Fruit fly (Drosophila melanogaster): ENCODE results near the gene IntS10.

Gene IntS10

dm6 chr3L:3786344-3787076 is 20.0 kb upstream of the IntS10 start:
- TF ChIP-seq OdsH (GFP tag; optimal IDR thresholded peaks at IDR 0.05) (peak; percentile 33), CG8319 (GFP tag; optimal IDR thresholded peaks at IDR 0.05) (no peak), CG6163 (GFP tag; IDR thresholded peaks at IDR 0.05) (peak; percentile 51; the same call in 1 of the 3 replicates), Met (GFP tag; optimal IDR thresholded peaks at IDR 0.05) (peak; percentile 25), Hr38 (GFP tag; optimal IDR thresholded peaks at IDR 0.05) (no peak), Smox (GFP tag; optimal IDR thresholded peaks at IDR 0.05) (peak; percentile 41), net (GFP tag; optimal IDR thresholded peaks at IDR 0.05) (peak; percentile 9), CG10631 (GFP tag; optimal IDR thresholded peaks at IDR 0.05) (peak; percentile 4), Lpt (GFP tag; optimal IDR thresholded peaks at IDR 0.05) (peak; percentile 16), CG15336 (GFP tag; IDR thresholded peaks at IDR 0.05) (peak; percentile 54; the same call in 1 of the 2 replicates), Sox102F (GFP tag; optimal IDR thresholded peaks at IDR 0.05) (no peak), achi (GFP tag; optimal IDR thresholded peaks at IDR 0.05) (peak; percentile 36), Ets96B (tag; optimal IDR thresholded peaks at IDR 0.05) (no peak), Eip78C (GFP tag) (peak; percentile 88), fkh (GFP tag; optimal IDR thresholded peaks at IDR 0.05) (peak; percentile 49), esn (GFP tag; optimal IDR thresholded peaks at IDR 0.05) (peak; percentile 41), Sox15 (GFP tag; optimal IDR thresholded peaks at IDR 0.05) (peak; percentile 9), CG9139 (GFP tag; optimal IDR thresholded peaks at IDR 0.05) (no peak), acj6 (GFP tag; optimal IDR thresholded peaks at IDR 0.05) (peak; percentile 5), CG6808 (GFP tag; optimal IDR thresholded peaks at IDR 0.05) (no peak), vri (GFP tag; optimal IDR thresholded peaks at IDR 0.05) (peak; percentile 28), CG11294 (GFP tag; IDR thresholded peaks at IDR 0.05) (0 out of 2 replicates have a peak, but pooled peaks have one; percentile 40), salr (GFP tag; optimal IDR thresholded peaks at IDR 0.05) (peak in 1 of 2 experiments; percentile 43), CG11762 (GFP tag; optimal IDR thresholded peaks at IDR 0.05; ENCODE audit: insufficient read depth) (no peak), CG31627 (GFP tag; optimal IDR thresholded peaks at IDR 0.05) (peak; percentile 1), CG4318 (GFP tag; optimal IDR thresholded peaks at IDR 0.05) (peak; percentile 22), eg (GFP tag; IDR thresholded peaks at IDR 0.05) (peak; percentile 52; the same call in 2 of the 3 replicates), CG6792 (GFP tag; optimal IDR thresholded peaks at IDR 0.05) (peak; percentile 21), ss (GFP tag; optimal IDR thresholded peaks at IDR 0.05) (no peak), pdm3 (GFP tag; optimal IDR thresholded peaks at IDR 0.05) (peak; percentile 40), svp (GFP tag) (peak; percentile 44), CG3032 (tag; optimal IDR thresholded peaks at IDR 0.05) (peak; percentile 28), lz (GFP tag; optimal IDR thresholded peaks at IDR 0.05) (peak; percentile 7), Gug (GFP tag; IDR thresholded peaks at IDR 0.05) (no peak), Hr4 (GFP tag; optimal IDR thresholded peaks at IDR 0.05) (peak; percentile 46), fd59A (GFP tag; optimal IDR thresholded peaks at IDR 0.05) (no peak), CG8119 (GFP tag; IDR thresholded peaks at IDR 0.05) (peak; percentile 51; the same call in 2 of the 3 replicates), CG32006 (GFP tag; optimal IDR thresholded peaks at IDR 0.05) (peak; percentile 27)

- no peak for TF ChIP-seq salr (GFP tag; optimal IDR thresholded peaks at IDR 0.05)
- no peak for TF ChIP-seq CG3919 (GFP tag; optimal IDR thresholded peaks at IDR 0.05)
- TF ChIP-seq Ets96B (tag; optimal IDR thresholded peaks at IDR 0.05), result no peak
- no peak for TF ChIP-seq Hr4 (GFP tag; optimal IDR thresholded peaks at IDR 0.05)
- no peak for TF ChIP-seq achi (GFP tag; optimal IDR thresholded peaks at IDR 0.05)
- no peak for TF ChIP-seq CG10669 (GFP tag; optimal IDR thresholded peaks at IDR 0.05)
Observed at dm6 chr3L:3787077-3787433, 19.5 kb upstream of the IntS10 start.

Measured in whole organism, prepupa.